Fruit fly (Drosophila melanogaster) Kc167 (cell line): ENCODE measurements around the gene Ser12.

Experiments used
- Myc ChIP-seq: fragments of >200 bp; optimal IDR thresholded peaks from 2 replicates; lab custom pipeline; 2017; ENCODE audit warnings: missing external identifiers
- Sin3A ChIP-seq: fragments of >200 bp; optimal IDR thresholded peaks from 2 replicates; lab custom pipeline; 2018; ENCODE audit warnings: missing external identifiers
- h ChIP-seq: fragments of >200 bp; optimal IDR thresholded peaks from 3 replicates; lab custom pipeline; 2018; ENCODE audit warnings: missing external identifiers
- psq ChIP-seq: fragments of >200 bp; optimal IDR thresholded peaks from 2 replicates; lab custom pipeline; 2017; ENCODE audit warnings: missing external identifiers
- ttk ChIP-seq: sonication (Bioruptor generic); optimal IDR thresholded peaks from 2 replicates; lab custom pipeline; 2017; ENCODE audit warnings: missing external identifiers

dm6 chr2L:2252745-2253144, 1.7 kb upstream of the Ser12 start, which contains the start of gene CG17234:
- no peak for TF ChIP-seq psq (lab: Kevin White, UChicago)
- TF ChIP-seq Myc, result no peak
- TF ChIP-seq Sin3A, result no peak
- no peak for TF ChIP-seq ttk (lab: Kevin White, UChicago)
- TF ChIP-seq h, result no peak
